Worm (Caenorhabditis elegans) whole organism, midembryonic: ENCODE results near the gene acl-7.

Experiments
- cog-1 ChIP-seq: sonication (generic microtip); optimal IDR thresholded peaks from 2 replicates; lab custom pipeline; 2016; ENCODE audit warnings: missing genetic modification characterization, missing compliant biosample characterization
- flt-1 ChIP-seq: fragments of 200-800 bp; sonication (Bioruptor generic); IDR thresholded peaks from 2 replicates; pipeline ENCODE4 v1.3.6; 2022; ENCODE audit warnings: missing genetic modification characterization, missing compliant biosample characterization
- klf-2 ChIP-seq: fragments of 200-800 bp; sonication (Bioruptor generic); conservative IDR thresholded peaks from 2 replicates; pipeline ENCODE4 v1.3.6; 2022; ENCODE audit warnings: missing genetic modification reagents, missing genetic modification characterization, missing compliant biosample characterization
- med-1 ChIP-seq: sonication (generic microtip); optimal IDR thresholded peaks from 2 replicates; lab custom pipeline; 2017; ENCODE audit warnings: missing genetic modification characterization, mild to moderate bottlenecking, missing compliant biosample characterization, antibody characterized with exemption, missing genetic modification reagents; ENCODE audit not compliant: insufficient read depth
- ref-1 ChIP-seq: fragments of 200-800 bp; sonication (Bioruptor generic); conservative IDR thresholded peaks from 2 replicates; pipeline ENCODE4 v1.3.6; 2022; ENCODE audit warnings: missing genetic modification reagents, missing genetic modification characterization, missing compliant biosample characterization
- tab-1 ChIP-seq: fragments of 200-800 bp; sonication (Bioruptor generic); IDR thresholded peaks from 2 replicates; pipeline ENCODE4 v1.3.6; 2022; ENCODE audit warnings: missing genetic modification characterization, missing compliant biosample characterization
- ztf-23 ChIP-seq: fragments of 200-800 bp; sonication (Bioruptor generic); IDR thresholded peaks from 2 replicates; pipeline ENCODE4 v1.3.6; 2022; ENCODE audit warnings: missing genetic modification reagents, missing genetic modification characterization, missing compliant biosample characterization
- ztf-29 ChIP-seq: fragments of 200-800 bp; sonication (Bioruptor generic); IDR thresholded peaks from 2 replicates; pipeline ENCODE4 v1.3.6; 2022; ENCODE audit warnings: missing genetic modification reagents, missing genetic modification characterization, missing compliant biosample characterization

- TF ChIP-seq ztf-29 (no peak), flt-1 (GFP tag; lab: Robert Waterston, UW) (no peak), tab-1 (GFP tag; lab: Robert Waterston, UW) (no peak), ztf-23 (no peak), med-1 (GFP tag; lab: Kevin White, UChicago) (no peak), klf-2 (GFP tag; lab: Robert Waterston, UW) (no peak), cog-1 (tag; lab: Kevin White, UChicago) (no peak), ref-1 (GFP tag; lab: Robert Waterston, UW) (no peak)
Measured at ce11 chrII:12813253-12813652, 3.0 kb downstream of the acl-7 start.
